Worm (Caenorhabditis elegans) whole organism, late embryonic: ENCODE results near the gene R07E5.7.

Source experiments
- ceh-45 ChIP-seq: fragments of 200-800 bp; sonication (Bioruptor generic); IDR thresholded peaks from 2 replicates; pipeline ENCODE4 v1.3.6; 2022; ENCODE audit warnings: missing genetic modification reagents, missing genetic modification characterization, missing compliant biosample characterization
- ceh-9 ChIP-seq: sonication (generic microtip); optimal IDR thresholded peaks from 2 replicates; lab custom pipeline; 2016; ENCODE audit warnings: mild to moderate bottlenecking, missing genetic modification characterization, inconsistent platforms, missing compliant biosample characterization
- dmd-4 ChIP-seq: sonication (generic microtip); optimal IDR thresholded peaks from 2 replicates; lab custom pipeline; 2016; ENCODE audit warnings: borderline replicate concordance, missing genetic modification characterization, missing compliant biosample characterization
- eyg-1 ChIP-seq: sonication (generic microtip); optimal IDR thresholded peaks from 2 replicates; lab custom pipeline; 2016; ENCODE audit warnings: missing genotype, missing genetic modification characterization, missing compliant biosample characterization
- lim-6 ChIP-seq: sonication (generic microtip); optimal IDR thresholded peaks from 2 replicates; lab custom pipeline; 2016; ENCODE audit warnings: missing genetic modification characterization, missing compliant biosample characterization
- nhr-11 ChIP-seq: fragments of 150-350 bp; optimal IDR thresholded peaks from 2 replicates; lab custom pipeline; 2014; ENCODE audit warnings: missing biosample characterization, missing genetic modification characterization
- pag-3 ChIP-seq: sonication (generic microtip); optimal IDR thresholded peaks from 2 replicates; lab custom pipeline; 2016; ENCODE audit warnings: missing compliant biosample characterization, missing genetic modification characterization, borderline replicate concordance
- ref-2 ChIP-seq: sonication (generic microtip); optimal IDR thresholded peaks from 2 replicates; lab custom pipeline; 2016; ENCODE audit warnings: missing genetic modification characterization, missing compliant biosample characterization
- sox-4 ChIP-seq: sonication (generic microtip); optimal IDR thresholded peaks from 2 replicates; lab custom pipeline; 2017; ENCODE audit warnings: mild to moderate bottlenecking, missing genetic modification characterization, inconsistent platforms, missing compliant biosample characterization
- ztf-16 ChIP-seq: sonication (generic microtip); optimal IDR thresholded peaks from 2 replicates; lab custom pipeline; 2017; ENCODE audit warnings: missing genetic modification characterization, missing compliant biosample characterization

ce11 chrIII:4448029-4448428, 29.1 kb upstream of the R07E5.7 start:
- no peak for TF ChIP-seq ceh-9 (tag; lab: Kevin White, UChicago)
- TF ChIP-seq sox-4 (tag; lab: Kevin White, UChicago): no peak
- no peak for TF ChIP-seq ref-2 (tag; lab: Kevin White, UChicago)
- TF ChIP-seq pag-3: no peak
- TF ChIP-seq lim-6 (tag; lab: Kevin White, UChicago): no peak
- no peak for TF ChIP-seq ceh-45 (GFP tag; lab: Robert Waterston, UW)
- no peak for TF ChIP-seq nhr-11 (tag; lab: Kevin White, UChicago)
- TF ChIP-seq eyg-1 (tag; lab: Kevin White, UChicago): no peak
- TF ChIP-seq ztf-16 (tag; lab: Kevin White, UChicago): no peak
- TF ChIP-seq dmd-4 (tag; lab: Kevin White, UChicago): no peak
